Worm (Caenorhabditis elegans): ENCODE measurements around the gene col-171.

DNA sequence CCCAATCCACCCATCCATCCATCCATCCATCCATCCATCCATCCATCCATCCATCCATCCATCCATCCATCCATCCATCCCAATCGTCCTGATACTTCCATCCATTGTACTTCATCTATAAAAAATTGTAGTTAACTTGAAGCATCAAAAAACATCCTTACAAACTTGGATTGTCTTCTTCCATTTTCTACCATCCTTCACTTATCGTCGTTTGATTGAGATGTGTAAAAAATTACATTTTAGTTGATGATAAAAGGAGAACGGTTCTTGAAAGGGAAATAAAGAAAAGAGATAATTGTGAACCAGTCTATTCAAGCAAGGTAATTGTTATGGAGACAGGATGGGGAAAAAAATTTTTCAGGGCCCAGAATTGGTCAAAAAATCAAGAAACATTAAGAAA lies 23.7 kb downstream of the col-171 start, which contains the start of gene C03B1.10:
- TF ChIP-seq zag-1 (tag; optimal IDR thresholded peaks at IDR 0.05), result no peak
- no peak for TF ChIP-seq jun-1 (tag; optimal IDR thresholded peaks at IDR 0.05)
- TF ChIP-seq lin-39 (tag; optimal IDR thresholded peaks at IDR 0.05), result no peak
- TF ChIP-seq snpc-4 (tag; optimal IDR thresholded peaks at IDR 0.05), result no peak
- no peak for TF ChIP-seq ceh-8 (GFP tag; optimal IDR thresholded peaks at IDR 0.05)
- no peak for TF ChIP-seq ztf-11 (tag; optimal IDR thresholded peaks at IDR 0.05)
